Fruit fly (Drosophila melanogaster) whole organism, embryonic: ENCODE measurements around the gene alpha-Man-Ia.

Source experiments
- ATbp ChIP-seq: fragments of 200-800 bp; sonication (Bioruptor generic); optimal IDR thresholded peaks from 2 replicates; lab custom pipeline; 2017; ENCODE audit warnings: missing biosample characterization, mild to moderate bottlenecking, missing genetic modification characterization, missing genetic modification reagents
- Ada2b ChIP-seq: fragments of 200-800 bp; sonication (Bioruptor generic); IDR thresholded peaks from 2 replicates; pipeline ENCODE4 v1.3.6; 2022; ENCODE audit warnings: missing biosample characterization, missing genetic modification characterization
- Asciz ChIP-seq: fragments of 200-800 bp; sonication (Bioruptor generic); optimal IDR thresholded peaks from 2 replicates; lab custom pipeline; 2017; ENCODE audit warnings: missing biosample characterization, mild to moderate bottlenecking, missing genetic modification characterization, missing genetic modification reagents
- Blimp-1 ChIP-seq: fragments of 200-800 bp; sonication (Bioruptor generic); optimal IDR thresholded peaks from 3 replicates; lab custom pipeline; 2018; ENCODE audit warnings: missing biosample characterization, missing genetic modification characterization, mild to moderate bottlenecking, moderate library complexity, missing genetic modification reagents
- CG10209 ChIP-seq: fragments of 200-800 bp; sonication (Bioruptor generic); optimal IDR thresholded peaks from 3 replicates; lab custom pipeline; 2017; ENCODE audit warnings: missing biosample characterization, mild to moderate bottlenecking, missing genetic modification characterization, missing genetic modification reagents
- CG1024 ChIP-seq: fragments of 200-800 bp; sonication (Bioruptor generic); IDR thresholded peaks from 2 replicates; pipeline ENCODE4 v1.3.6; 2022; ENCODE audit warnings: missing biosample characterization, missing genetic modification characterization
- CG10979 ChIP-seq: fragments of 200-800 bp; sonication (Bioruptor generic); optimal IDR thresholded peaks from 2 replicates; lab custom pipeline; 2018; ENCODE audit warnings: missing biosample characterization, mild to moderate bottlenecking, missing genetic modification characterization, moderate library complexity
- CG12391 ChIP-seq: fragments of 200-800 bp; sonication (Bioruptor generic); optimal IDR thresholded peaks from 3 replicates; lab custom pipeline; 2018; ENCODE audit warnings: missing biosample characterization, mild to moderate bottlenecking, missing genetic modification characterization, moderate library complexity
- CG13624 ChIP-seq: fragments of 200-800 bp; sonication (Bioruptor generic); optimal IDR thresholded peaks from 2 replicates; lab custom pipeline; 2016; ENCODE audit warnings: missing biosample characterization, missing genetic modification characterization
- CG1602 ChIP-seq: fragments of 200-800 bp; sonication (Bioruptor generic); optimal IDR thresholded peaks from 3 replicates; lab custom pipeline; 2016; ENCODE audit warnings: missing biosample characterization, missing genetic modification characterization
- CG17359 ChIP-seq: fragments of 200-800 bp; sonication (Bioruptor generic); optimal IDR thresholded peaks from 3 replicates; lab custom pipeline; 2018; ENCODE audit warnings: missing biosample characterization, mild to moderate bottlenecking, missing genetic modification characterization, moderate library complexity
- CG17361 ChIP-seq: fragments of 200-800 bp; sonication (Bioruptor generic); IDR thresholded peaks from 3 replicates; pipeline ENCODE4 v1.3.6; 2022; ENCODE audit warnings: missing biosample characterization, missing genetic modification characterization
- CG18764 ChIP-seq: fragments of 200-800 bp; sonication (Bioruptor generic); optimal IDR thresholded peaks from 3 replicates; lab custom pipeline; 2016; ENCODE audit warnings: missing biosample characterization, missing genetic modification characterization
- CG2678 ChIP-seq: fragments of 200-800 bp; sonication (Bioruptor generic); optimal IDR thresholded peaks from 3 replicates; lab custom pipeline; 2019; ENCODE audit warnings: missing biosample characterization, mild to moderate bottlenecking, missing genetic modification characterization, moderate library complexity
- CG6791 ChIP-seq: fragments of 200-800 bp; sonication (Bioruptor generic); IDR thresholded peaks from 3 replicates; pipeline ENCODE4 v1.3.6; 2022; ENCODE audit warnings: missing biosample characterization, missing genetic modification characterization; ENCODE audit not compliant: partially characterized antibody
- CG7839 ChIP-seq: fragments of 200-800 bp; sonication (Bioruptor generic); optimal IDR thresholded peaks from 3 replicates; lab custom pipeline; 2018; ENCODE audit warnings: missing biosample characterization, mild to moderate bottlenecking, missing genetic modification characterization, moderate library complexity
- CG8388 ChIP-seq: fragments of 200-800 bp; sonication (Bioruptor generic); optimal IDR thresholded peaks from 2 replicates; lab custom pipeline; 2019; ENCODE audit warnings: missing biosample characterization, mild to moderate bottlenecking, missing genetic modification characterization, moderate library complexity
- CG8924 ChIP-seq: fragments of 200-800 bp; optimal IDR thresholded peaks from 3 replicates; lab custom pipeline; 2019; ENCODE audit warnings: missing biosample characterization, mild to moderate bottlenecking, missing genetic modification characterization, moderate library complexity
- CG9215 ChIP-seq: fragments of 200-800 bp; sonication (Bioruptor generic); IDR thresholded peaks from 2 replicates; pipeline ENCODE4 v1.3.6; 2022; ENCODE audit warnings: missing biosample characterization, missing genetic modification characterization
- CG9437 ChIP-seq: fragments of 200-800 bp; sonication (Bioruptor generic); optimal IDR thresholded peaks from 2 replicates; lab custom pipeline; 2018; ENCODE audit warnings: missing biosample characterization, mild to moderate bottlenecking, missing genetic modification characterization
- CoRest ChIP-seq: fragments of 200-800 bp; sonication (Bioruptor generic); optimal IDR thresholded peaks from 3 replicates; lab custom pipeline; 2018; ENCODE audit warnings: missing biosample characterization, mild to moderate bottlenecking, missing genetic modification characterization, moderate library complexity
- D19A ChIP-seq: fragments of 200-800 bp; optimal IDR thresholded peaks from 3 replicates; lab custom pipeline; 2019; ENCODE audit warnings: missing biosample characterization, mild to moderate bottlenecking, missing genetic modification characterization, moderate library complexity
- E2f2 ChIP-seq: fragments of 200-800 bp; sonication (Bioruptor generic); IDR thresholded peaks from 2 replicates; pipeline ENCODE4 v1.3.6; 2022; ENCODE audit warnings: missing biosample characterization, missing genetic modification characterization
- ERR ChIP-seq: fragments of 200-800 bp; sonication (Bioruptor generic); optimal IDR thresholded peaks from 2 replicates; lab custom pipeline; 2016; ENCODE audit warnings: missing biosample characterization, missing genetic modification characterization
- H2.0 ChIP-seq: fragments of 200-800 bp; sonication (Bioruptor generic); IDR thresholded peaks from 2 replicates; pipeline ENCODE4 v1.3.6; 2022; ENCODE audit warnings: missing biosample characterization, missing genetic modification characterization
- Hey ChIP-seq: fragments of 200-800 bp; sonication (Bioruptor generic); optimal IDR thresholded peaks from 3 replicates; lab custom pipeline; 2018; ENCODE audit warnings: missing biosample characterization, mild to moderate bottlenecking, missing genetic modification characterization
- Hmr ChIP-seq: fragments of 200-800 bp; sonication (Bioruptor generic); optimal IDR thresholded peaks from 3 replicates; lab custom pipeline; 2017; ENCODE audit warnings: mild to moderate bottlenecking, missing biosample characterization, missing genetic modification reagents, missing genetic modification characterization
- Mad ChIP-seq: fragments of 200-800 bp; sonication (Bioruptor generic); optimal IDR thresholded peaks from 2 replicates; lab custom pipeline; 2016; ENCODE audit warnings: missing biosample characterization, missing genetic modification characterization
- Myb ChIP-seq: fragments of 200-800 bp; sonication (Bioruptor generic); optimal IDR thresholded peaks from 2 replicates; lab custom pipeline; 2016; ENCODE audit warnings: missing biosample characterization, missing genetic modification characterization
- Poxn ChIP-seq: fragments of 200-800 bp; sonication (Bioruptor generic); IDR thresholded peaks from 2 replicates; pipeline ENCODE4 v1.3.6; 2022; ENCODE audit warnings: missing biosample characterization, missing genetic modification characterization
- Sox100B ChIP-seq: fragments of 200-800 bp; sonication (Bioruptor generic); optimal IDR thresholded peaks from 3 replicates; lab custom pipeline; 2018; ENCODE audit warnings: missing biosample characterization, mild to moderate bottlenecking, missing genetic modification characterization
- Vsx1 ChIP-seq: fragments of 200-800 bp; sonication (Bioruptor generic); optimal IDR thresholded peaks from 2 replicates; lab custom pipeline; 2017; ENCODE audit warnings: missing biosample characterization, mild to moderate bottlenecking, missing genetic modification characterization, missing genetic modification reagents
- amos ChIP-seq: fragments of 200-800 bp; sonication (Bioruptor generic); IDR thresholded peaks from 2 replicates; pipeline ENCODE4 v1.3.6; 2022; ENCODE audit warnings: missing biosample characterization, missing genetic modification characterization; ENCODE audit not compliant: partially characterized antibody
- ap ChIP-seq: fragments of 200-800 bp; sonication (Bioruptor generic); IDR thresholded peaks from 2 replicates; pipeline ENCODE4 v1.3.6; 2022; ENCODE audit warnings: missing biosample characterization, missing genetic modification characterization
- chm ChIP-seq: fragments of 200-800 bp; sonication (Bioruptor generic); IDR thresholded peaks from 2 replicates; pipeline ENCODE4 v1.3.6; 2022; ENCODE audit warnings: missing biosample characterization, missing genetic modification characterization
- ci ChIP-seq: fragments of 200-800 bp; sonication (Bioruptor generic); IDR thresholded peaks from 3 replicates; pipeline ENCODE4 v1.3.6; 2022; ENCODE audit warnings: missing biosample characterization, missing genetic modification characterization
- crp ChIP-seq, 2 experiments: fragments of 200-800 bp; sonication (Bioruptor generic); optimal IDR thresholded peaks; 2 replicates in 1 of 2; 3 replicates in 1 of 2; lab custom pipeline; 2017; ENCODE audit warnings: missing biosample characterization in 2 of 2, missing genetic modification characterization in 2 of 2, mild to moderate bottlenecking in 1 of 2, moderate library complexity in 1 of 2
- dm ChIP-seq: fragments of 200-800 bp; sonication (Bioruptor generic); optimal IDR thresholded peaks from 3 replicates; lab custom pipeline; 2016; ENCODE audit warnings: missing biosample characterization, missing genetic modification characterization
- fd96Cb ChIP-seq: fragments of 200-800 bp; sonication (Bioruptor generic); optimal IDR thresholded peaks from 2 replicates; lab custom pipeline; 2018; ENCODE audit warnings: missing biosample characterization, mild to moderate bottlenecking, missing genetic modification characterization, moderate library complexity
- grau ChIP-seq: fragments of 200-800 bp; optimal IDR thresholded peaks from 3 replicates; lab custom pipeline; 2019; ENCODE audit warnings: missing biosample characterization, mild to moderate bottlenecking, missing genetic modification characterization, moderate library complexity
- jumu ChIP-seq: fragments of 200-800 bp; sonication (Bioruptor generic); optimal IDR thresholded peaks from 3 replicates; lab custom pipeline; 2016; ENCODE audit warnings: missing biosample characterization, missing genetic modification characterization
- lilli ChIP-seq: fragments of 200-800 bp; sonication (Bioruptor generic); optimal IDR thresholded peaks from 3 replicates; lab custom pipeline; 2016; ENCODE audit warnings: missing biosample characterization, missing genetic modification characterization
- lmd ChIP-seq: fragments of 200-800 bp; sonication (Bioruptor generic); IDR thresholded peaks from 2 replicates; pipeline ENCODE4 v1.3.6; 2022; ENCODE audit warnings: missing biosample characterization, missing genetic modification characterization
- onecut ChIP-seq: fragments of 200-800 bp; sonication (Bioruptor generic); IDR thresholded peaks from 2 replicates; pipeline ENCODE4 v1.3.6; 2022; ENCODE audit warnings: missing biosample characterization, missing genetic modification characterization
- pan ChIP-seq, 4 experiments: fragments of >200 bp in 3 of 4; fragments of 200-800 bp in 1 of 4; sonication (Bioruptor generic) in 1 of 4; optimal IDR thresholded peaks in 3 of 4; IDR thresholded peaks in 1 of 4; 2 replicates each; pipeline versions ENCODE4 v1.3.6 to Lab custom; 2017 to 2022; ENCODE audit warnings: missing biosample characterization in 2 of 4, missing genetic modification characterization in 2 of 4, mixed read lengths in 1 of 4
- yki ChIP-seq: fragments of >200 bp; optimal IDR thresholded peaks from 3 replicates; lab custom pipeline; 2018
- zf30C ChIP-seq: fragments of 200-800 bp; sonication (Bioruptor generic); optimal IDR thresholded peaks from 3 replicates; lab custom pipeline; 2018; ENCODE audit warnings: missing biosample characterization, mild to moderate bottlenecking, missing genetic modification characterization
- zfh2 ChIP-seq: fragments of 200-800 bp; sonication (Bioruptor generic); optimal IDR thresholded peaks from 2 replicates; lab custom pipeline; 2016; ENCODE audit warnings: missing biosample characterization, missing genetic modification characterization

The alpha-Man-Ia gene

dm6 chrX:10362557-10363366 lies 37.0 kb upstream of the alpha-Man-Ia start (continued):
- no peak for TF ChIP-seq chm
- TF ChIP-seq crp (GFP tag; optimal IDR thresholded peaks at IDR 0.05; lab: Kevin White, UChicago) = no peak
- peak; percentile 42 for TF ChIP-seq CoRest (tag; lab: Kevin White, UChicago)
- no peak for TF ChIP-seq amos (GFP tag; lab: Robert Waterston, UW)
- TF ChIP-seq ERR (GFP tag; lab: Kevin White, UChicago) = no peak
- peak; percentile 50 for TF ChIP-seq Sox100B (GFP tag; lab: Kevin White, UChicago)
- peak; percentile 6 for TF ChIP-seq ATbp (GFP tag; lab: Kevin White, UChicago)
- TF ChIP-seq Vsx1 (GFP tag; lab: Kevin White, UChicago) = peak; percentile 10
- TF ChIP-seq Blimp-1 (GFP tag; lab: Kevin White, UChicago) = peak; percentile 18
- TF ChIP-seq ap = no peak
- TF ChIP-seq CG10209 = peak; percentile 27
- TF ChIP-seq dm (GFP tag; lab: Kevin White, UChicago) = peak; percentile 17
- peak; percentile 6 for TF ChIP-seq CG8388
- peak; percentile 12 for TF ChIP-seq D19A (tag; lab: Kevin White, UChicago)
- peak; percentile 58 for TF ChIP-seq CG2678 (tag; lab: Kevin White, UChicago)
- TF ChIP-seq pan (optimal IDR thresholded peaks at IDR 0.05; lab: Kevin White, UChicago) = no peak
- peak in 1 of 2 experiments; percentile 40 for TF ChIP-seq pan (GFP tag; optimal IDR thresholded peaks at IDR 0.05 in 1 of 2, IDR thresholded peaks at IDR 0.05 in 1 of 2)
- TF ChIP-seq CG9437 (GFP tag; lab: Kevin White, UChicago) = peak; percentile 56
- no peak for TF ChIP-seq zfh2 (GFP tag; lab: Kevin White, UChicago)
- TF ChIP-seq CG12391 (tag; lab: Kevin White, UChicago) = peak; percentile 37
- TF ChIP-seq Myb (GFP tag; lab: Kevin White, UChicago) = peak; percentile 8
- TF ChIP-seq CG17361 (GFP tag; lab: Robert Waterston, UW) = peak; percentile 77
- 0 out of 2 replicates have a peak, but pooled peaks have one; percentile 27 for TF ChIP-seq lmd (GFP tag; lab: Robert Waterston, UW)
- no peak for TF ChIP-seq H2.0 (GFP tag; lab: Robert Waterston, UW)
- no peak for TF ChIP-seq CG1024 (GFP tag; lab: Robert Waterston, UW)
- no peak for TF ChIP-seq CG18764 (GFP tag; lab: Kevin White, UChicago)
- peak; percentile 31 for TF ChIP-seq CG1602 (GFP tag; lab: Kevin White, UChicago)
- peak; percentile 26 for TF ChIP-seq lilli (GFP tag; lab: Kevin White, UChicago)
- peak; percentile 5 for TF ChIP-seq Hmr (GFP tag; lab: Kevin White, UChicago)
- no peak for TF ChIP-seq yki (lab: Kevin White, UChicago)
- TF ChIP-seq CG13624 (GFP tag; lab: Kevin White, UChicago) = peak; percentile 36
- TF ChIP-seq E2f2 (GFP tag; lab: Robert Waterston, UW) = no peak
- peak; percentile 1 for TF ChIP-seq jumu
- peak; percentile 48 for TF ChIP-seq CG10979 (tag; lab: Kevin White, UChicago)
- peak; percentile 33 for TF ChIP-seq CG7839
- peak; percentile 40 for TF ChIP-seq fd96Cb (tag; lab: Kevin White, UChicago)
- no peak for TF ChIP-seq CG9215
- no peak for TF ChIP-seq CG6791 (GFP tag; lab: Robert Waterston, UW)
- TF ChIP-seq onecut = no peak
- TF ChIP-seq grau (tag; lab: Kevin White, UChicago) = peak; percentile 39
- no peak for TF ChIP-seq Hey (tag; lab: Kevin White, UChicago)
- TF ChIP-seq CG17359 = peak; percentile 7
- TF ChIP-seq zf30C (GFP tag; lab: Kevin White, UChicago) = no peak
- TF ChIP-seq Ada2b (GFP tag; lab: Robert Waterston, UW) = no peak
- peak; percentile 6 for TF ChIP-seq Mad (GFP tag; lab: Kevin White, UChicago)
- TF ChIP-seq CG8924 (tag; lab: Kevin White, UChicago) = peak; percentile 17
- TF ChIP-seq ci (GFP tag; lab: Robert Waterston, UW) = no peak
- peak; percentile 16 for TF ChIP-seq Asciz (GFP tag; lab: Kevin White, UChicago)
- no peak for TF ChIP-seq Poxn
